Worm (Caenorhabditis elegans) whole organism, young adult: ENCODE measurements around the gene C09G9.3.

Experiments
- B0261.1 ChIP-seq: sonication (generic microtip); optimal IDR thresholded peaks from 2 replicates; lab custom pipeline; 2016; ENCODE audit warnings: mild to moderate bottlenecking, missing genetic modification characterization, moderate library complexity, missing compliant biosample characterization
- B0336.3 ChIP-seq: fragments of 200-800 bp; sonication (Bioruptor generic); IDR thresholded peaks from 2 replicates; pipeline ENCODE4 v1.3.6; 2022; ENCODE audit warnings: missing genetic modification characterization, missing compliant biosample characterization
- C06A6.2 ChIP-seq: fragments of 200-800 bp; sonication (Bioruptor generic); conservative IDR thresholded peaks from 2 replicates; pipeline ENCODE4 v1.3.6; 2022; ENCODE audit warnings: missing genetic modification characterization, missing compliant biosample characterization
- C17E4.6 ChIP-seq: fragments of 200-800 bp; sonication (Bioruptor generic); IDR thresholded peaks from 2 replicates; pipeline ENCODE4 v1.3.6; 2022; ENCODE audit warnings: missing genetic modification reagents, missing genetic modification characterization, missing compliant biosample characterization
- F33H1.4 ChIP-seq: fragments of 200-800 bp; sonication (Bioruptor generic); IDR thresholded peaks from 2 replicates; pipeline ENCODE4 v1.3.6; 2022; ENCODE audit warnings: missing genetic modification reagents, missing genetic modification characterization, missing compliant biosample characterization
- F37B4.10 ChIP-seq: fragments of 200-800 bp; sonication (Bioruptor generic); IDR thresholded peaks from 2 replicates; pipeline ENCODE4 v1.3.6; 2022; ENCODE audit warnings: missing genetic modification characterization, missing compliant biosample characterization
- F49E8.2 ChIP-seq: sonication (generic microtip); optimal IDR thresholded peaks from 3 replicates; lab custom pipeline; 2017; ENCODE audit warnings: missing genetic modification characterization, mild to moderate bottlenecking, missing compliant biosample characterization, antibody characterized with exemption, moderate library complexity; ENCODE audit not compliant: insufficient read depth
- F52B5.7 ChIP-seq: sonication (generic microtip); optimal IDR thresholded peaks from 2 replicates; lab custom pipeline; 2016; ENCODE audit warnings: mild to moderate bottlenecking, missing genetic modification characterization, missing compliant biosample characterization
- F55B11.4 ChIP-seq: sonication (generic microtip); optimal IDR thresholded peaks from 2 replicates; lab custom pipeline; 2016; ENCODE audit warnings: missing compliant biosample characterization, missing genetic modification characterization, borderline replicate concordance; ENCODE audit not compliant: insufficient read depth
- K12H6.12 ChIP-seq: fragments of 200-800 bp; sonication (Bioruptor generic); optimal IDR thresholded peaks from 2 replicates; lab custom pipeline; 2018; ENCODE audit warnings: mild to moderate bottlenecking, missing genetic modification characterization, missing compliant biosample characterization
- T26A5.8 ChIP-seq: sonication (generic microtip); optimal IDR thresholded peaks from 2 replicates; lab custom pipeline; 2016; ENCODE audit warnings: missing genetic modification characterization, missing compliant biosample characterization
- atf-7 ChIP-seq: sonication (generic microtip); optimal IDR thresholded peaks from 2 replicates; lab custom pipeline; 2017; ENCODE audit warnings: mild to moderate bottlenecking, missing genetic modification characterization, missing compliant biosample characterization
- ccch-3 ChIP-seq: fragments of 200-800 bp; sonication (Bioruptor generic); optimal IDR thresholded peaks from 2 replicates; lab custom pipeline; 2018; ENCODE audit warnings: mild to moderate bottlenecking, missing genetic modification characterization, missing compliant biosample characterization
- cebp-1 ChIP-seq, 2 experiments: fragments of 200-800 bp in 1 of 2; sonication (Bioruptor generic) in 1 of 2; sonication (generic microtip) in 1 of 2; IDR thresholded peaks in 1 of 2; optimal IDR thresholded peaks in 1 of 2; 2 replicates each; pipeline versions ENCODE4 v1.3.6 to Lab custom; 2017 to 2022; ENCODE audit warnings: missing compliant biosample characterization in 2 of 2, missing genetic modification characterization in 2 of 2, mild to moderate bottlenecking in 1 of 2, missing genetic modification reagents in 1 of 2, moderate library complexity in 1 of 2
- ceh-40 ChIP-seq: fragments of 200-800 bp; sonication (Bioruptor generic); IDR thresholded peaks from 2 replicates; pipeline ENCODE4 v1.3.6; 2022; ENCODE audit warnings: missing genetic modification characterization, missing compliant biosample characterization
- ceh-58 ChIP-seq: fragments of 200-800 bp; sonication (Bioruptor generic); IDR thresholded peaks from 2 replicates; pipeline ENCODE4 v1.3.6; 2022; ENCODE audit warnings: missing genetic modification characterization, missing compliant biosample characterization
- chd-7 ChIP-seq: sonication (generic microtip); optimal IDR thresholded peaks from 2 replicates; lab custom pipeline; 2016; ENCODE audit warnings: mild to moderate bottlenecking, missing genetic modification characterization, moderate library complexity, missing compliant biosample characterization
- dpl-1 ChIP-seq: fragments of 150-350 bp; optimal IDR thresholded peaks from 2 replicates; lab custom pipeline; 2014; ENCODE audit warnings: missing biosample characterization, missing genetic modification reagents, missing genetic modification characterization
- him-1 ChIP-seq: sonication (generic microtip); optimal IDR thresholded peaks from 2 replicates; lab custom pipeline; 2016; ENCODE audit warnings: missing genotype, missing genetic modification reagents, missing genetic modification characterization, missing compliant biosample characterization
- hlh-12 ChIP-seq: sonication (generic microtip); optimal IDR thresholded peaks from 2 replicates; lab custom pipeline; 2016; ENCODE audit warnings: missing genetic modification characterization, missing compliant biosample characterization
- hmg-20 ChIP-seq: fragments of 200-800 bp; sonication (Bioruptor generic); IDR thresholded peaks from 2 replicates; pipeline ENCODE4 v1.3.6; 2022; ENCODE audit warnings: missing genetic modification reagents, missing genetic modification characterization, missing compliant biosample characterization
- hrde-1 ChIP-seq: sonication (generic microtip); optimal IDR thresholded peaks from 2 replicates; lab custom pipeline; 2016; ENCODE audit warnings: missing genetic modification characterization, mild to moderate bottlenecking, missing compliant biosample characterization, moderate library complexity, missing genotype, missing genetic modification reagents, borderline replicate concordance
- hsf-1 ChIP-seq: fragments of 200-800 bp; sonication (Bioruptor generic); IDR thresholded peaks from 2 replicates; pipeline ENCODE4 v1.3.6; 2022; ENCODE audit warnings: missing genetic modification reagents, missing genetic modification characterization, missing compliant biosample characterization
- lin-35 ChIP-seq, 3 experiments: fragments of 150-350 bp in 2 of 3; sonication (generic microtip) in 1 of 3; optimal IDR thresholded peaks; 2 replicates each; lab custom pipeline; 2014 to 2018; ENCODE audit warnings: missing biosample characterization in 3 of 3, missing genetic modification characterization in 3 of 3, missing genetic modification reagents in 3 of 3
- lin-54 ChIP-seq: fragments of 200-800 bp; sonication (Bioruptor generic); optimal IDR thresholded peaks from 2 replicates; lab custom pipeline; 2018; ENCODE audit warnings: mild to moderate bottlenecking, missing genetic modification characterization, missing compliant biosample characterization
- madf-3 ChIP-seq: fragments of 200-800 bp; sonication (Bioruptor generic); IDR thresholded peaks from 2 replicates; pipeline ENCODE4 v1.3.6; 2022; ENCODE audit warnings: missing genetic modification reagents, missing genetic modification characterization, missing compliant biosample characterization
- mel-28 ChIP-seq: sonication (generic microtip); optimal IDR thresholded peaks from 2 replicates; lab custom pipeline; 2016; ENCODE audit warnings: borderline replicate concordance, mild to moderate bottlenecking, missing genetic modification characterization, missing compliant biosample characterization
- mxl-1 ChIP-seq: sonication (generic microtip); optimal IDR thresholded peaks from 2 replicates; lab custom pipeline; 2016; ENCODE audit warnings: missing genetic modification characterization, missing compliant biosample characterization
- nfya-2 ChIP-seq: fragments of 200-800 bp; sonication (Bioruptor generic); IDR thresholded peaks from 2 replicates; pipeline ENCODE4 v1.3.6; 2022; ENCODE audit warnings: missing genetic modification reagents, missing genetic modification characterization, missing compliant biosample characterization
- nhr-179 ChIP-seq: sonication (generic microtip); optimal IDR thresholded peaks from 2 replicates; lab custom pipeline; 2016; ENCODE audit warnings: mild to moderate bottlenecking, missing genetic modification characterization, missing compliant biosample characterization
- nhr-80 ChIP-seq: sonication (generic microtip); optimal IDR thresholded peaks from 2 replicates; lab custom pipeline; 2016; ENCODE audit warnings: missing genetic modification characterization, missing compliant biosample characterization
- pha-4 ChIP-seq: fragments of 150-350 bp; sonication (generic microtip); optimal IDR thresholded peaks from 2 replicates; lab custom pipeline; 2014; ENCODE audit warnings: missing biosample characterization, missing genetic modification reagents, missing genetic modification characterization
- rcor-1 ChIP-seq: fragments of 200-800 bp; sonication (Bioruptor generic); IDR thresholded peaks from 2 replicates; pipeline ENCODE4 v1.3.6; 2022; ENCODE audit warnings: missing genetic modification reagents, missing genetic modification characterization, missing compliant biosample characterization
- rec-8 ChIP-seq, 2 experiments: sonication (generic microtip); optimal IDR thresholded peaks; 2 replicates each; lab custom pipeline; 2016; ENCODE audit warnings: mild to moderate bottlenecking in 2 of 2, missing genetic modification characterization in 2 of 2, missing genetic modification reagents in 2 of 2, missing genotype in 2 of 2, missing biosample characterization in 1 of 2, missing compliant biosample characterization in 1 of 2, moderate library complexity in 1 of 2
- repo-1 ChIP-seq: sonication (generic microtip); optimal IDR thresholded peaks from 2 replicates; lab custom pipeline; 2017; ENCODE audit warnings: mild to moderate bottlenecking, missing genetic modification characterization, missing compliant biosample characterization
- sdz-38 ChIP-seq: sonication (generic microtip); optimal IDR thresholded peaks from 2 replicates; lab custom pipeline; 2016; ENCODE audit warnings: missing genotype, missing genetic modification characterization, missing compliant biosample characterization
- snpc-1.3 ChIP-seq: sonication (generic microtip); optimal IDR thresholded peaks from 2 replicates; lab custom pipeline; 2017; ENCODE audit warnings: missing genetic modification characterization, mild to moderate bottlenecking, missing compliant biosample characterization, antibody characterized with exemption, moderate library complexity, missing genotype, missing genetic modification reagents; ENCODE audit not compliant: insufficient read depth
- snpc-3.4 ChIP-seq: sonication (generic microtip); optimal IDR thresholded peaks from 2 replicates; lab custom pipeline; 2017; ENCODE audit warnings: missing genetic modification characterization, mild to moderate bottlenecking, missing compliant biosample characterization, antibody characterized with exemption, moderate library complexity, missing genotype, missing genetic modification reagents
- somi-1 ChIP-seq: fragments of 200-800 bp; sonication (Bioruptor generic); optimal IDR thresholded peaks from 2 replicates; lab custom pipeline; 2018; ENCODE audit warnings: mild to moderate bottlenecking, missing genetic modification characterization, missing compliant biosample characterization
- sptf-2 ChIP-seq: fragments of 200-800 bp; sonication (Bioruptor generic); optimal IDR thresholded peaks from 2 replicates; lab custom pipeline; 2018; ENCODE audit warnings: mild to moderate bottlenecking, missing genetic modification characterization, missing compliant biosample characterization
- tbx-9 ChIP-seq: sonication (generic microtip); optimal IDR thresholded peaks from 2 replicates; lab custom pipeline; 2016; ENCODE audit warnings: borderline replicate concordance, missing genetic modification characterization, inconsistent platforms, missing compliant biosample characterization
- unc-130 ChIP-seq: sonication (generic microtip); optimal IDR thresholded peaks from 2 replicates; lab custom pipeline; 2016; ENCODE audit warnings: missing genetic modification reagents, missing genetic modification characterization, missing compliant biosample characterization
- unc-62 ChIP-seq: fragments of 150-350 bp; optimal IDR thresholded peaks from 2 replicates; lab custom pipeline; 2014; ENCODE audit warnings: missing biosample characterization, missing genetic modification reagents, missing genetic modification characterization
- xnd-1 ChIP-seq: sonication (generic microtip); optimal IDR thresholded peaks from 2 replicates; lab custom pipeline; 2016; ENCODE audit warnings: missing genotype, missing genetic modification reagents, missing genetic modification characterization, missing compliant biosample characterization
- zfh-2 ChIP-seq: fragments of 200-800 bp; sonication (Bioruptor generic); conservative IDR thresholded peaks from 2 replicates; pipeline ENCODE4 v1.3.6; 2022; ENCODE audit warnings: missing genetic modification reagents, missing genetic modification characterization, missing compliant biosample characterization
- ztf-22 ChIP-seq: fragments of 200-800 bp; sonication (Bioruptor generic); optimal IDR thresholded peaks from 2 replicates; lab custom pipeline; 2018; ENCODE audit warnings: mild to moderate bottlenecking, missing genetic modification characterization, moderate library complexity, missing compliant biosample characterization
- ztf-28 ChIP-seq: fragments of 200-800 bp; sonication (Bioruptor generic); IDR thresholded peaks from 2 replicates; pipeline ENCODE4 v1.3.6; 2022; ENCODE audit warnings: missing genetic modification reagents, missing genetic modification characterization, missing compliant biosample characterization
- ztf-3 ChIP-seq: fragments of 200-800 bp; sonication (Bioruptor generic); optimal IDR thresholded peaks from 2 replicates; lab custom pipeline; 2018; ENCODE audit warnings: mild to moderate bottlenecking, missing genetic modification characterization, missing compliant biosample characterization
- ztf-6 ChIP-seq: fragments of 200-800 bp; sonication (Bioruptor generic); IDR thresholded peaks from 2 replicates; pipeline ENCODE4 v1.3.6; 2022; ENCODE audit warnings: missing genetic modification reagents, missing genetic modification characterization, missing compliant biosample characterization

C09G9.3 gene

ce11 chrIV:8893746-8894145, 20.9 kb upstream of the C09G9.3 start, which contains the start of gene rad-54.L2 (continued):
- TF ChIP-seq pha-4 (peak; percentile 91), rec-8 (tag; optimal IDR thresholded peaks at IDR 0.05; lab: Kevin White, UChicago) (no peak), hmg-20 (GFP tag; lab: Robert Waterston, UW) (no peak), sdz-38 (tag; lab: Kevin White, UChicago) (no peak), T26A5.8 (tag; lab: Kevin White, UChicago) (no peak), lin-54 (GFP tag; lab: Kevin White, UChicago) (peak; percentile 37), lin-35 (GFP tag; optimal IDR thresholded peaks at IDR 0.05; lab: Kevin White, UChicago) (peak in 1 of 3 experiments; percentile 34), F55B11.4 (no peak), mxl-1 (tag; lab: Kevin White, UChicago) (no peak), F33H1.4 (GFP tag; lab: Robert Waterston, UW) (peak; percentile 33; the same call in 1 of the 2 replicates), F37B4.10 (no peak), F49E8.2 (peak; percentile 40), nfya-2 (GFP tag; lab: Robert Waterston, UW) (no peak), unc-130 (GFP tag; lab: Kevin White, UChicago) (no peak), tbx-9 (tag; lab: Kevin White, UChicago) (no peak), hrde-1 (tag; lab: Kevin White, UChicago) (peak; percentile 30), ztf-28 (no peak), somi-1 (no peak), snpc-1.3 (tag; lab: Kevin White, UChicago) (no peak), ztf-3 (GFP tag; lab: Kevin White, UChicago) (no peak), hlh-12 (tag; lab: Kevin White, UChicago) (no peak), sptf-2 (GFP tag; lab: Kevin White, UChicago) (no peak), ceh-58 (GFP tag; lab: Robert Waterston, UW) (no peak), dpl-1 (no peak), madf-3 (GFP tag; lab: Robert Waterston, UW) (no peak), atf-7 (tag; lab: Kevin White, UChicago) (no peak), ceh-40 (no peak), C17E4.6 (GFP tag; lab: Robert Waterston, UW) (no peak), ztf-6 (GFP tag; lab: Robert Waterston, UW) (no peak), ccch-3 (no peak), B0261.1 (tag; lab: Kevin White, UChicago) (no peak), repo-1 (no peak), nhr-80 (peak; percentile 56), rcor-1 (GFP tag; lab: Robert Waterston, UW) (no peak), B0336.3 (GFP tag; lab: Robert Waterston, UW) (no peak), hsf-1 (GFP tag; lab: Robert Waterston, UW) (peak; percentile 84), xnd-1 (tag; lab: Kevin White, UChicago) (no peak), ztf-22 (GFP tag; lab: Kevin White, UChicago) (no peak), C06A6.2 (GFP tag; lab: Robert Waterston, UW) (no peak), mel-28 (tag; lab: Kevin White, UChicago) (no peak), chd-7 (tag; lab: Kevin White, UChicago) (no peak), cebp-1 (GFP tag; IDR thresholded peaks at IDR 0.05; lab: Robert Waterston, UW) (peak; percentile 94), cebp-1 (tag; optimal IDR thresholded peaks at IDR 0.05; lab: Kevin White, UChicago) (peak; percentile 97), unc-62 (no peak), F52B5.7 (tag; lab: Kevin White, UChicago) (no peak), snpc-3.4 (tag; lab: Kevin White, UChicago) (peak; percentile 36), nhr-179 (tag; lab: Kevin White, UChicago) (no peak), zfh-2 (no peak), K12H6.12 (no peak), him-1 (no peak)
